Fruit fly (Drosophila melanogaster) whole organism, embryonic: ENCODE data around the gene Obp99d.

Source experiments
- CG10654 ChIP-seq: fragments of 200-800 bp; sonication (Bioruptor generic); optimal IDR thresholded peaks from 2 replicates; lab custom pipeline; 2016; ENCODE audit warnings: missing biosample characterization, missing genetic modification characterization
- CG11398 ChIP-seq: fragments of 200-800 bp; sonication (Bioruptor generic); optimal IDR thresholded peaks from 2 replicates; lab custom pipeline; 2016; ENCODE audit warnings: missing biosample characterization, missing genetic modification characterization
- CG12391 ChIP-seq: fragments of 200-800 bp; sonication (Bioruptor generic); optimal IDR thresholded peaks from 3 replicates; lab custom pipeline; 2018; ENCODE audit warnings: missing biosample characterization, mild to moderate bottlenecking, missing genetic modification characterization, moderate library complexity
- CG12769 ChIP-seq: fragments of 200-800 bp; sonication (Bioruptor generic); optimal IDR thresholded peaks from 2 replicates; lab custom pipeline; 2019; ENCODE audit warnings: missing biosample characterization, mild to moderate bottlenecking, missing genetic modification characterization, moderate library complexity
- CG15601 ChIP-seq: fragments of 200-800 bp; sonication (Bioruptor generic); optimal IDR thresholded peaks from 3 replicates; lab custom pipeline; 2019; ENCODE audit warnings: missing biosample characterization, mild to moderate bottlenecking, missing genetic modification characterization, moderate library complexity
- CG17361 ChIP-seq: fragments of 200-800 bp; sonication (Bioruptor generic); IDR thresholded peaks from 3 replicates; pipeline ENCODE4 v1.3.6; 2022; ENCODE audit warnings: missing biosample characterization, missing genetic modification characterization
- CG17912 ChIP-seq: fragments of 200-800 bp; sonication (Bioruptor generic); optimal IDR thresholded peaks from 2 replicates; lab custom pipeline; 2018; ENCODE audit warnings: missing biosample characterization, mild to moderate bottlenecking, missing genetic modification characterization
- CG18599 ChIP-seq: fragments of 200-800 bp; sonication (Bioruptor generic); optimal IDR thresholded peaks from 3 replicates; lab custom pipeline; 2017; ENCODE audit warnings: missing biosample characterization, missing genetic modification characterization, mild to moderate bottlenecking, moderate library complexity, missing genetic modification reagents
- CG18619 ChIP-seq: fragments of 200-800 bp; sonication (Bioruptor generic); optimal IDR thresholded peaks from 3 replicates; lab custom pipeline; 2017; ENCODE audit warnings: missing biosample characterization, mild to moderate bottlenecking, missing genetic modification characterization
- CG2712 ChIP-seq: fragments of 200-800 bp; optimal IDR thresholded peaks from 3 replicates; lab custom pipeline; 2019; ENCODE audit warnings: missing biosample characterization, mild to moderate bottlenecking, missing genetic modification characterization, moderate library complexity
- CG2875 ChIP-seq: fragments of 200-800 bp; sonication (Bioruptor generic); optimal IDR thresholded peaks from 2 replicates; lab custom pipeline; 2017; ENCODE audit warnings: missing biosample characterization, mild to moderate bottlenecking, missing genetic modification characterization, missing genetic modification reagents
- CG32532 ChIP-seq: fragments of 200-800 bp; sonication (Bioruptor generic); IDR thresholded peaks from 2 replicates; pipeline ENCODE4 v1.3.6; 2022; ENCODE audit warnings: missing biosample characterization, missing genetic modification characterization
- CG4617 ChIP-seq: fragments of 200-800 bp; sonication (Bioruptor generic); optimal IDR thresholded peaks from 3 replicates; lab custom pipeline; 2016; ENCODE audit warnings: missing biosample characterization, missing genetic modification characterization, borderline replicate concordance
- CG6689 ChIP-seq: fragments of 200-800 bp; sonication (Bioruptor generic); IDR thresholded peaks from 2 replicates; pipeline ENCODE4 v1.3.6; 2022; ENCODE audit warnings: missing biosample characterization, missing genetic modification characterization
- CG7271 ChIP-seq: fragments of 200-800 bp; sonication (Bioruptor generic); optimal IDR thresholded peaks from 2 replicates; lab custom pipeline; 2018; ENCODE audit warnings: missing biosample characterization, mild to moderate bottlenecking, missing genetic modification characterization, moderate library complexity
- CG8388 ChIP-seq: fragments of 200-800 bp; sonication (Bioruptor generic); optimal IDR thresholded peaks from 2 replicates; lab custom pipeline; 2019; ENCODE audit warnings: missing biosample characterization, mild to moderate bottlenecking, missing genetic modification characterization, moderate library complexity
- Dad ChIP-seq: fragments of 200-800 bp; sonication (Bioruptor generic); optimal IDR thresholded peaks from 3 replicates; lab custom pipeline; 2016; ENCODE audit warnings: missing biosample characterization, missing genetic modification characterization
- Dp ChIP-seq: fragments of 200-800 bp; sonication (Bioruptor generic); optimal IDR thresholded peaks from 2 replicates; lab custom pipeline; 2018; ENCODE audit warnings: missing biosample characterization, mild to moderate bottlenecking, missing genetic modification characterization, moderate library complexity
- E2f1 ChIP-seq: fragments of 200-800 bp; sonication (Bioruptor generic); IDR thresholded peaks from 2 replicates; pipeline ENCODE4 v1.3.6; 2022; ENCODE audit warnings: missing biosample characterization, missing genetic modification characterization
- Ets97D ChIP-seq: fragments of 200-800 bp; sonication (Bioruptor generic); optimal IDR thresholded peaks from 3 replicates; lab custom pipeline; 2016; ENCODE audit warnings: missing biosample characterization, missing genetic modification characterization
- Gsc ChIP-seq: fragments of 200-800 bp; sonication (Bioruptor generic); IDR thresholded peaks from 2 replicates; pipeline ENCODE4 v1.3.6; 2022; ENCODE audit warnings: missing biosample characterization, missing genetic modification characterization
- HLH3B ChIP-seq: fragments of 200-800 bp; sonication (Bioruptor generic); IDR thresholded peaks from 2 replicates; pipeline ENCODE4 v1.3.6; 2022; ENCODE audit warnings: missing biosample characterization, missing genetic modification characterization
- Hey ChIP-seq: fragments of 200-800 bp; sonication (Bioruptor generic); optimal IDR thresholded peaks from 3 replicates; lab custom pipeline; 2018; ENCODE audit warnings: missing biosample characterization, mild to moderate bottlenecking, missing genetic modification characterization
- HmgD ChIP-seq: fragments of 200-800 bp; sonication (Bioruptor generic); optimal IDR thresholded peaks from 3 replicates; lab custom pipeline; 2016; ENCODE audit warnings: missing biosample characterization, missing genetic modification characterization
- Hr78 ChIP-seq, 2 experiments: fragments of 200-800 bp in 1 of 2; fragments of >200 bp in 1 of 2; sonication (Bioruptor generic) in 1 of 2; optimal IDR thresholded peaks; 2 replicates each; lab custom pipeline; 2017 to 2019; ENCODE audit warnings: missing biosample characterization in 2 of 2, missing genetic modification characterization in 2 of 2, mild to moderate bottlenecking in 1 of 2, moderate library complexity in 1 of 2
- Ptx1 ChIP-seq: fragments of 200-800 bp; sonication (Bioruptor generic); IDR thresholded peaks from 2 replicates; pipeline ENCODE4 v1.3.6; 2022; ENCODE audit warnings: missing biosample characterization, missing genetic modification characterization
- Rfx ChIP-seq: fragments of 200-800 bp; sonication (Bioruptor generic); IDR thresholded peaks from 2 replicates; pipeline ENCODE4 v1.3.6; 2022; ENCODE audit warnings: missing biosample characterization, missing genetic modification characterization
- Xbp1 ChIP-seq: fragments of 200-800 bp; sonication (Bioruptor generic); optimal IDR thresholded peaks from 3 replicates; lab custom pipeline; 2016; ENCODE audit warnings: missing biosample characterization, mild to moderate bottlenecking, missing genetic modification characterization
- ab ChIP-seq: fragments of 200-800 bp; sonication (Bioruptor generic); optimal IDR thresholded peaks from 2 replicates; lab custom pipeline; 2016; ENCODE audit warnings: missing biosample characterization, missing genetic modification characterization
- cg ChIP-seq: fragments of 200-800 bp; sonication (Bioruptor generic); optimal IDR thresholded peaks from 3 replicates; lab custom pipeline; 2019; ENCODE audit warnings: missing biosample characterization, mild to moderate bottlenecking, missing genetic modification characterization, moderate library complexity
- ci ChIP-seq: fragments of 200-800 bp; sonication (Bioruptor generic); IDR thresholded peaks from 3 replicates; pipeline ENCODE4 v1.3.6; 2022; ENCODE audit warnings: missing biosample characterization, missing genetic modification characterization
- dpn ChIP-seq, 2 experiments: fragments of 200-800 bp; sonication (Bioruptor generic); optimal IDR thresholded peaks; 3 replicates each; lab custom pipeline; 2016; ENCODE audit warnings: missing biosample characterization in 2 of 2, missing genetic modification characterization in 2 of 2
- dysf ChIP-seq: fragments of 200-800 bp; sonication (Bioruptor generic); IDR thresholded peaks from 3 replicates; pipeline ENCODE4 v1.3.6; 2022; ENCODE audit warnings: missing biosample characterization, missing genetic modification characterization
- fd96Cb ChIP-seq: fragments of 200-800 bp; sonication (Bioruptor generic); optimal IDR thresholded peaks from 2 replicates; lab custom pipeline; 2018; ENCODE audit warnings: missing biosample characterization, mild to moderate bottlenecking, missing genetic modification characterization, moderate library complexity
- gem ChIP-seq: fragments of 200-800 bp; sonication (Bioruptor generic); optimal IDR thresholded peaks from 2 replicates; lab custom pipeline; 2019; ENCODE audit warnings: missing biosample characterization, mild to moderate bottlenecking, missing genetic modification characterization, moderate library complexity
- gfzf ChIP-seq: fragments of 200-800 bp; sonication (Bioruptor generic); optimal IDR thresholded peaks from 2 replicates; lab custom pipeline; 2016; ENCODE audit warnings: missing biosample characterization, mild to moderate bottlenecking, missing genetic modification characterization, moderate library complexity
- grau ChIP-seq: fragments of 200-800 bp; optimal IDR thresholded peaks from 3 replicates; lab custom pipeline; 2019; ENCODE audit warnings: missing biosample characterization, mild to moderate bottlenecking, missing genetic modification characterization, moderate library complexity
- gsb-n ChIP-seq: fragments of 200-800 bp; sonication (Bioruptor generic); optimal IDR thresholded peaks from 3 replicates; lab custom pipeline; 2018; ENCODE audit warnings: missing biosample characterization, mild to moderate bottlenecking, missing genetic modification characterization
- ken ChIP-seq: fragments of 200-800 bp; sonication (Bioruptor generic); IDR thresholded peaks from 3 replicates; pipeline ENCODE4 v1.3.6; 2022; ENCODE audit warnings: missing biosample characterization, missing genetic modification characterization
- nerfin-2 ChIP-seq: fragments of 200-800 bp; sonication (Bioruptor generic); IDR thresholded peaks from 2 replicates; pipeline ENCODE4 v1.3.6; 2022; ENCODE audit warnings: missing biosample characterization, missing genetic modification characterization; ENCODE audit not compliant: partially characterized antibody
- otp ChIP-seq: fragments of 200-800 bp; sonication (Bioruptor generic); IDR thresholded peaks from 3 replicates; pipeline ENCODE4, ENCODE4 v1.3.6; 2022; ENCODE audit warnings: missing biosample characterization, missing genetic modification characterization
- pan ChIP-seq, 4 experiments: fragments of >200 bp in 3 of 4; fragments of 200-800 bp in 1 of 4; sonication (Bioruptor generic) in 1 of 4; optimal IDR thresholded peaks in 3 of 4; IDR thresholded peaks in 1 of 4; 2 replicates each; pipeline versions ENCODE4 v1.3.6 to Lab custom; 2017 to 2022; ENCODE audit warnings: missing biosample characterization in 2 of 4, missing genetic modification characterization in 2 of 4, mixed read lengths in 1 of 4
- pnt ChIP-seq: fragments of 200-800 bp; sonication (Bioruptor generic); optimal IDR thresholded peaks from 3 replicates; lab custom pipeline; 2016; ENCODE audit warnings: missing biosample characterization, missing genetic modification characterization
- psq ChIP-seq: fragments of 200-800 bp; sonication (Bioruptor generic); optimal IDR thresholded peaks from 2 replicates; lab custom pipeline; 2017; ENCODE audit warnings: missing biosample characterization, missing genetic modification characterization
- salm ChIP-seq: fragments of 200-800 bp; sonication (Bioruptor generic); optimal IDR thresholded peaks from 2 replicates; lab custom pipeline; 2018; ENCODE audit warnings: missing biosample characterization, mild to moderate bottlenecking, missing genetic modification characterization
- sens-2 ChIP-seq: fragments of 200-800 bp; sonication (Bioruptor generic); IDR thresholded peaks from 2 replicates; pipeline ENCODE4 v1.3.6; 2022; ENCODE audit warnings: missing biosample characterization, missing genetic modification characterization
- sima ChIP-seq: fragments of 200-800 bp; sonication (Bioruptor generic); optimal IDR thresholded peaks from 2 replicates; lab custom pipeline; 2016; ENCODE audit warnings: missing biosample characterization, missing genetic modification characterization
- slbo ChIP-seq: fragments of 200-800 bp; sonication (Bioruptor generic); IDR thresholded peaks from 2 replicates; pipeline ENCODE4 v1.3.6; 2022; ENCODE audit warnings: missing biosample characterization, missing genetic modification characterization
- sqz ChIP-seq: fragments of 200-800 bp; sonication (Bioruptor generic); optimal IDR thresholded peaks from 3 replicates; lab custom pipeline; 2018; ENCODE audit warnings: missing biosample characterization, mild to moderate bottlenecking, missing genetic modification characterization
- tin ChIP-seq: fragments of 200-800 bp; sonication (Bioruptor generic); optimal IDR thresholded peaks from 3 replicates; lab custom pipeline; 2016; ENCODE audit warnings: missing biosample characterization, missing genetic modification characterization
- ttk ChIP-seq: fragments of 200-800 bp; sonication (Bioruptor generic); IDR thresholded peaks from 2 replicates; pipeline ENCODE4 v2.1.2; 2022; ENCODE audit warnings: missing biosample characterization, missing genetic modification characterization

Gene Obp99d

dm6 chr3R:29717519-29717918 is 3.2 kb downstream of the Obp99d start (continued):
- peak; percentile 45 for TF ChIP-seq fd96Cb (tag; lab: Kevin White, UChicago)
- peak; percentile 8; the same call in 1 of the 2 replicates for TF ChIP-seq CG32532 (GFP tag; lab: Robert Waterston, UW)
- TF ChIP-seq CG18619 (GFP tag; lab: Kevin White, UChicago): no peak
- TF ChIP-seq grau (tag; lab: Kevin White, UChicago): peak; percentile 34
- TF ChIP-seq CG12769: no peak
- no peak for TF ChIP-seq Ets97D (GFP tag; lab: Kevin White, UChicago)
- TF ChIP-seq dpn (GFP tag; optimal IDR thresholded peaks at IDR 0.05; lab: Kevin White, UChicago): peak in 1 of 2 experiments; percentile 17
- no peak for TF ChIP-seq CG4617 (GFP tag; lab: Kevin White, UChicago)
- TF ChIP-seq gfzf (GFP tag; lab: Kevin White, UChicago): no peak
- TF ChIP-seq Gsc: no peak
- peak; percentile 29 for TF ChIP-seq Xbp1
- peak; percentile 72 for TF ChIP-seq gem (tag; lab: Kevin White, UChicago)
- peak; percentile 43 for TF ChIP-seq HLH3B (GFP tag; lab: Robert Waterston, UW)
- peak; percentile 38 for TF ChIP-seq CG2712
- TF ChIP-seq salm (tag; lab: Kevin White, UChicago): peak; percentile 32
- no peak; the same call in 1 of the 2 replicates for TF ChIP-seq sens-2
- peak; percentile 11 for TF ChIP-seq CG10654 (GFP tag; lab: Kevin White, UChicago)
- TF ChIP-seq CG8388 (GFP tag; lab: Kevin White, UChicago): peak; percentile 53
- TF ChIP-seq cg: no peak
- TF ChIP-seq slbo: peak; percentile 65
- TF ChIP-seq gsb-n (tag; lab: Kevin White, UChicago): peak; percentile 16
- TF ChIP-seq CG15601: peak; percentile 0
- no peak for TF ChIP-seq CG2875 (GFP tag; lab: Kevin White, UChicago)
- peak; percentile 64 for TF ChIP-seq ttk (GFP tag; lab: Robert Waterston, UW)
- TF ChIP-seq dysf (GFP tag; lab: Robert Waterston, UW): peak; percentile 30; the same call in 1 of the 3 replicates
- no peak for TF ChIP-seq Hey
- TF ChIP-seq psq (GFP tag; lab: Kevin White, UChicago): no peak
- TF ChIP-seq CG17361: 0 out of 3 replicates have a peak, but pooled peaks have one; percentile 16
- TF ChIP-seq CG6689 (GFP tag; lab: Robert Waterston, UW): 0 out of 2 replicates have a peak, but pooled peaks have one; percentile 22
- TF ChIP-seq CG11398 (GFP tag; lab: Kevin White, UChicago): no peak
- peak; percentile 44 for TF ChIP-seq Ptx1 (GFP tag; lab: Robert Waterston, UW)
- no peak for TF ChIP-seq ab (GFP tag; lab: Kevin White, UChicago)
- no peak for TF ChIP-seq Dp (GFP tag; lab: Kevin White, UChicago)
- 0 out of 2 replicates have a peak, but pooled peaks have one; percentile 15 for TF ChIP-seq E2f1
- TF ChIP-seq CG7271 (tag; lab: Kevin White, UChicago): no peak
- TF ChIP-seq tin (GFP tag; lab: Kevin White, UChicago): no peak
- no peak for TF ChIP-seq pnt (GFP tag; lab: Kevin White, UChicago)
- TF ChIP-seq pan (optimal IDR thresholded peaks at IDR 0.05; lab: Kevin White, UChicago): no peak
- TF ChIP-seq pan (GFP tag; optimal IDR thresholded peaks at IDR 0.05 in 1 of 2, IDR thresholded peaks at IDR 0.05 in 1 of 2): peak in 1 of 2 experiments; percentile 25

dm6 chr3R:29718363-29718762 is 4.1 kb downstream of the Obp99d start, which contains the start of gene CG15506:
Gene CG15506, plus strand, starts transcription at chr3R:29718663.
- no peak for TF ChIP-seq CG17912 (GFP tag; lab: Kevin White, UChicago)
- peak; percentile 18; the same call in 1 of the 3 replicates for TF ChIP-seq ci (GFP tag; lab: Robert Waterston, UW)
- no peak for TF ChIP-seq Dad (GFP tag; lab: Kevin White, UChicago)
- no peak for TF ChIP-seq sima (GFP tag; lab: Kevin White, UChicago)
- no peak for TF ChIP-seq nerfin-2
- TF ChIP-seq E2f1: no peak
- peak; percentile 24; the same call in 1 of the 3 replicates for TF ChIP-seq ken (GFP tag; lab: Robert Waterston, UW)
- TF ChIP-seq sqz (GFP tag; lab: Kevin White, UChicago): no peak
- no peak for TF ChIP-seq otp
- TF ChIP-seq CG12391 (tag; lab: Kevin White, UChicago): no peak
- TF ChIP-seq Rfx: no peak
- no peak for TF ChIP-seq CG18599 (GFP tag; lab: Kevin White, UChicago)
- TF ChIP-seq HmgD (GFP tag; lab: Kevin White, UChicago): no peak
- no peak for TF ChIP-seq Hr78 (GFP tag; optimal IDR thresholded peaks at IDR 0.05; lab: Kevin White, UChicago)
